Worm (Caenorhabditis elegans) whole organism, L2 larva: ENCODE data around the gene kvs-2.

Source experiments
- blmp-1 ChIP-seq: sonication (generic microtip); optimal IDR thresholded peaks from 2 replicates; lab custom pipeline; 2017; ENCODE audit warnings: missing genetic modification characterization, mild to moderate bottlenecking, missing compliant biosample characterization, antibody characterized with exemption, moderate library complexity; ENCODE audit not compliant: insufficient read depth
- egl-27 ChIP-seq: sonication (generic microtip); optimal IDR thresholded peaks from 3 replicates; lab custom pipeline; 2017; ENCODE audit warnings: missing biosample characterization, missing genetic modification reagents, missing genetic modification characterization
- elt-3 ChIP-seq: sonication (generic microtip); optimal IDR thresholded peaks from 2 replicates; lab custom pipeline; 2017; ENCODE audit warnings: missing biosample characterization, missing genetic modification characterization
- lin-11 ChIP-seq: fragments of 150-350 bp; sonication (generic microtip); optimal IDR thresholded peaks from 2 replicates; lab custom pipeline; 2014; ENCODE audit warnings: missing biosample characterization, missing genetic modification characterization, inconsistent platforms, mixed read lengths
- lin-39 ChIP-seq: fragments of 150-350 bp; optimal IDR thresholded peaks from 2 replicates; lab custom pipeline; 2014; ENCODE audit warnings: missing biosample characterization, missing genetic modification reagents, missing genetic modification characterization
- nhr-10 ChIP-seq: sonication (generic microtip); optimal IDR thresholded peaks from 2 replicates; lab custom pipeline; 2017; ENCODE audit warnings: missing biosample characterization, missing genetic modification characterization
- unc-39 ChIP-seq: fragments of 150-350 bp; optimal IDR thresholded peaks from 2 replicates; lab custom pipeline; 2014; ENCODE audit warnings: missing biosample characterization, missing genetic modification characterization
- unc-62 ChIP-seq: fragments of 150-350 bp; optimal IDR thresholded peaks from 2 replicates; lab custom pipeline; 2014; ENCODE audit warnings: missing biosample characterization, missing genetic modification reagents, missing genetic modification characterization
- zag-1 ChIP-seq: fragments of 150-350 bp; optimal IDR thresholded peaks from 2 replicates; lab custom pipeline; 2014; ENCODE audit warnings: missing biosample characterization, missing genetic modification characterization
- ztf-11 ChIP-seq: sonication (generic microtip); optimal IDR thresholded peaks from 2 replicates; lab custom pipeline; 2017; ENCODE audit warnings: missing biosample characterization, missing genetic modification characterization

ce11 chrV:10647043-10647611 lies 11.3 kb downstream of the kvs-2 start, which contains the start of the genes C32C4.3 and C32C4.16:
- no peak for TF ChIP-seq zag-1 (tag; lab: Kevin White, UChicago)
- TF ChIP-seq nhr-10: no peak
- no peak for TF ChIP-seq egl-27 (tag; lab: Kevin White, UChicago)
- no peak for TF ChIP-seq lin-11 (tag; lab: Kevin White, UChicago)
- no peak for TF ChIP-seq elt-3 (tag; lab: Kevin White, UChicago)
- TF ChIP-seq unc-39: no peak
- TF ChIP-seq blmp-1 (tag; lab: Kevin White, UChicago): no peak
- no peak for TF ChIP-seq unc-62 (GFP tag; lab: Kevin White, UChicago)
- no peak for TF ChIP-seq lin-39 (tag; lab: Kevin White, UChicago)
- TF ChIP-seq ztf-11 (tag; lab: Kevin White, UChicago): no peak
